Fruit fly (Drosophila melanogaster) whole organism, wandering third instar larva: Measurements from ENCODE around the gene CG34300.

Experiments
- Abd-B ChIP-seq: fragments of >200 bp; optimal IDR thresholded peaks from 2 replicates; lab custom pipeline; 2017; ENCODE audit warnings: missing biosample characterization, missing genetic modification characterization
- CG32264 ChIP-seq: fragments of 200-800 bp; sonication (Bioruptor generic); optimal IDR thresholded peaks from 2 replicates; lab custom pipeline; 2016; ENCODE audit warnings: missing biosample characterization, missing genetic modification characterization
- CG9705 ChIP-seq: fragments of 200-800 bp; sonication (Bioruptor generic); optimal IDR thresholded peaks from 2 replicates; lab custom pipeline; 2018; ENCODE audit warnings: missing biosample characterization, mild to moderate bottlenecking, missing genetic modification characterization
- CrebA ChIP-seq: fragments of 200-800 bp; sonication (Bioruptor generic); optimal IDR thresholded peaks from 2 replicates; lab custom pipeline; 2016; ENCODE audit warnings: missing biosample characterization, mild to moderate bottlenecking, missing genetic modification characterization, borderline replicate concordance
- Dfd ChIP-seq: fragments of >200 bp; optimal IDR thresholded peaks from 2 replicates; lab custom pipeline; 2017; ENCODE audit warnings: missing biosample characterization, missing genetic modification characterization
- Dif ChIP-seq: fragments of 200-275, 200-300 bp; sonication (Bioruptor generic); optimal IDR thresholded peaks from 2 replicates; lab custom pipeline; 2018; ENCODE audit warnings: missing biosample characterization, missing genetic modification characterization; ENCODE audit not compliant: partially characterized antibody
- GATAd ChIP-seq: sonication (Bioruptor generic); optimal IDR thresholded peaks from 2 replicates; lab custom pipeline; 2016; ENCODE audit warnings: missing biosample characterization, missing genetic modification characterization
- HLH106 ChIP-seq: fragments of 200-800 bp; optimal IDR thresholded peaks from 3 replicates; lab custom pipeline; 2019; ENCODE audit warnings: missing biosample characterization, mild to moderate bottlenecking, missing genetic modification characterization, moderate library complexity
- Hnf4 ChIP-seq: fragments of 200-800 bp; sonication (Bioruptor generic); optimal IDR thresholded peaks from 2 replicates; lab custom pipeline; 2016; ENCODE audit warnings: missing biosample characterization, mild to moderate bottlenecking, missing genetic modification characterization
- Hr78 ChIP-seq: fragments of >200 bp; optimal IDR thresholded peaks from 2 replicates; lab custom pipeline; 2017; ENCODE audit warnings: missing biosample characterization, missing genetic modification characterization
- Hr83 ChIP-seq: fragments of 200-300 bp; sonication (Bioruptor generic); optimal IDR thresholded peaks from 2 replicates; lab custom pipeline; 2016; ENCODE audit warnings: missing biosample characterization, mild to moderate bottlenecking, missing genetic modification characterization, moderate library complexity; ENCODE audit not compliant: poor library complexity, severe bottlenecking
- Mio ChIP-seq: sonication (Bioruptor generic); optimal IDR thresholded peaks from 2 replicates; lab custom pipeline; 2016; ENCODE audit warnings: missing biosample characterization, missing genetic modification characterization
- Myc ChIP-seq: fragments of >200 bp; optimal IDR thresholded peaks from 2 replicates; lab custom pipeline; 2017
- N ChIP-seq: fragments of >200 bp; optimal IDR thresholded peaks from 2 replicates; lab custom pipeline; 2018; ENCODE audit warnings: missing biosample characterization, missing external identifiers, missing genetic modification characterization
- OdsH ChIP-seq: fragments of 200-800 bp; sonication (Bioruptor generic); optimal IDR thresholded peaks from 2 replicates; lab custom pipeline; 2016; ENCODE audit warnings: missing biosample characterization, mild to moderate bottlenecking, missing genetic modification characterization
- Rel ChIP-seq, 2 experiments: fragments of 200-800 bp; sonication (Bioruptor generic) in 1 of 2; optimal IDR thresholded peaks; 2 replicates in 1 of 2; 3 replicates in 1 of 2; lab custom pipeline; 2016 to 2019; ENCODE audit warnings: mild to moderate bottlenecking in 2 of 2, missing biosample characterization in 2 of 2, missing genetic modification characterization in 2 of 2, moderate library complexity in 1 of 2
- Sp1 ChIP-seq: fragments of 200-800 bp; sonication (Bioruptor generic); optimal IDR thresholded peaks from 3 replicates; lab custom pipeline; 2019; ENCODE audit warnings: missing biosample characterization, mild to moderate bottlenecking, missing genetic modification characterization, moderate library complexity
- Vsx2 ChIP-seq: fragments of 200-300, 225-300 bp; sonication (Bioruptor generic); optimal IDR thresholded peaks from 2 replicates; lab custom pipeline; 2018; ENCODE audit warnings: missing biosample characterization, missing genetic modification characterization; ENCODE audit not compliant: partially characterized antibody
- br ChIP-seq: fragments of 200-800 bp; sonication (Bioruptor generic); optimal IDR thresholded peaks from 2 replicates; lab custom pipeline; 2016; ENCODE audit warnings: missing biosample characterization, missing genetic modification characterization
- brk ChIP-seq: fragments of 200-800 bp; sonication (Bioruptor generic); optimal IDR thresholded peaks from 2 replicates; lab custom pipeline; 2016; ENCODE audit warnings: missing biosample characterization, mild to moderate bottlenecking, missing genetic modification characterization
- dl ChIP-seq, 2 experiments: fragments of 175-275, 200-275 bp in 1 of 2; fragments of 200-275 bp in 1 of 2; sonication (Bioruptor generic); optimal IDR thresholded peaks; lab custom pipeline; 2018; ENCODE audit warnings: mild to moderate bottlenecking in 2 of 2, missing biosample characterization in 2 of 2, missing genetic modification characterization in 2 of 2, moderate library complexity in 2 of 2; ENCODE audit not compliant: partially characterized antibody in 2 of 2, insufficient read depth in 1 of 2
- dmrt93B ChIP-seq: fragments of 200-800 bp; sonication (Bioruptor generic); optimal IDR thresholded peaks from 2 replicates; lab custom pipeline; 2018; ENCODE audit warnings: missing biosample characterization, mild to moderate bottlenecking, missing genetic modification characterization
- dsf ChIP-seq: sonication (Bioruptor generic); optimal IDR thresholded peaks from 2 replicates; lab custom pipeline; 2016; ENCODE audit warnings: missing biosample characterization, missing genetic modification characterization, borderline replicate concordance
- ey ChIP-seq: fragments of 200-800 bp; sonication (Bioruptor generic); optimal IDR thresholded peaks from 2 replicates; lab custom pipeline; 2016; ENCODE audit warnings: missing biosample characterization, missing genetic modification characterization
- foxo ChIP-seq, 2 experiments: fragments of 200-800 bp; sonication (Bioruptor generic); optimal IDR thresholded peaks; 2 replicates in 1 of 2; 3 replicates in 1 of 2; lab custom pipeline; 2016 to 2017; ENCODE audit warnings: missing biosample characterization in 2 of 2, missing genetic modification characterization in 2 of 2
- fru ChIP-seq: fragments of 200-800 bp; sonication (Bioruptor generic); optimal IDR thresholded peaks from 3 replicates; lab custom pipeline; 2016; ENCODE audit warnings: missing biosample characterization, mild to moderate bottlenecking, missing genetic modification characterization
- h ChIP-seq: fragments of 200-800 bp; sonication (Bioruptor generic); optimal IDR thresholded peaks from 3 replicates; lab custom pipeline; 2016; ENCODE audit warnings: missing biosample characterization, mild to moderate bottlenecking, missing genetic modification characterization
- jim ChIP-seq: fragments of 175-275, 200-325 bp; sonication (Bioruptor generic); optimal IDR thresholded peaks from 2 replicates; lab custom pipeline; 2016; ENCODE audit warnings: missing biosample characterization, mild to moderate bottlenecking, missing genetic modification characterization
- lola ChIP-seq: fragments of >200 bp; optimal IDR thresholded peaks from 2 replicates; lab custom pipeline; 2017; ENCODE audit warnings: missing biosample characterization, missing genetic modification characterization
- pan ChIP-seq: fragments of >200 bp; optimal IDR thresholded peaks from 2 replicates; lab custom pipeline; 2017
- psq ChIP-seq: fragments of 200-800 bp; sonication (Bioruptor generic); optimal IDR thresholded peaks from 3 replicates; lab custom pipeline; 2017; ENCODE audit warnings: missing biosample characterization, mild to moderate bottlenecking, missing genetic modification characterization, moderate library complexity
- rgr ChIP-seq: fragments of 200-800 bp; sonication (Bioruptor generic); optimal IDR thresholded peaks from 3 replicates; lab custom pipeline; 2016; ENCODE audit warnings: missing biosample characterization, mild to moderate bottlenecking, missing genetic modification characterization
- sage ChIP-seq: fragments of 200-800 bp; sonication (Bioruptor generic); optimal IDR thresholded peaks from 2 replicates; lab custom pipeline; 2016; ENCODE audit warnings: missing biosample characterization, mild to moderate bottlenecking, missing genetic modification characterization
- tai ChIP-seq: sonication (Bioruptor generic); optimal IDR thresholded peaks from 2 replicates; lab custom pipeline; 2016; ENCODE audit warnings: missing biosample characterization, missing genetic modification characterization
- usp ChIP-seq: fragments of >200 bp; optimal IDR thresholded peaks from 2 replicates; lab custom pipeline; 2017; ENCODE audit warnings: missing biosample characterization, missing genetic modification characterization
- woc ChIP-seq: sonication (Bioruptor generic); optimal IDR thresholded peaks from 2 replicates; lab custom pipeline; 2016; ENCODE audit warnings: missing biosample characterization, mild to moderate bottlenecking, missing genetic modification characterization

Gene CG34300

dm6 chr3R:30295022-30295421, 11.4 kb downstream of the CG34300 start:
- peak; percentile 3 for TF ChIP-seq rgr
- no peak for TF ChIP-seq Hnf4 (GFP tag; lab: Kevin White, UChicago)
- TF ChIP-seq Hr78 (GFP tag; lab: Kevin White, UChicago) = no peak
- TF ChIP-seq h = no peak
- no peak for TF ChIP-seq Mio (GFP tag; lab: Kevin White, UChicago)
- TF ChIP-seq Rel (GFP tag; optimal IDR thresholded peaks at IDR 0.05; lab: Kevin White, UChicago) = no peak
- no peak for TF ChIP-seq Rel (tag; optimal IDR thresholded peaks at IDR 0.05; lab: Kevin White, UChicago)
- no peak for TF ChIP-seq Dfd (GFP tag; lab: Kevin White, UChicago)
- no peak for TF ChIP-seq jim (GFP tag; lab: Kevin White, UChicago)
- no peak for TF ChIP-seq dsf (GFP tag; lab: Kevin White, UChicago)
- no peak for TF ChIP-seq sage (GFP tag; lab: Kevin White, UChicago)
- no peak for TF ChIP-seq lola (GFP tag; lab: Kevin White, UChicago)
- peak; percentile 27 for TF ChIP-seq OdsH (GFP tag; lab: Kevin White, UChicago)
- TF ChIP-seq N = no peak
- TF ChIP-seq CG32264 (GFP tag; lab: Kevin White, UChicago) = no peak
- TF ChIP-seq HLH106 = peak; percentile 6
- TF ChIP-seq Dif (GFP tag; lab: Kevin White, UChicago) = no peak
- TF ChIP-seq br = no peak
- no peak for TF ChIP-seq ey (GFP tag; lab: Kevin White, UChicago)
- no peak for TF ChIP-seq woc (GFP tag; lab: Kevin White, UChicago)
- no peak for TF ChIP-seq Hr83 (GFP tag; lab: Kevin White, UChicago)
- TF ChIP-seq fru (GFP tag; lab: Kevin White, UChicago) = peak; percentile 24
- no peak for TF ChIP-seq Myc
- TF ChIP-seq Vsx2 = no peak
- no peak for TF ChIP-seq tai (GFP tag; lab: Kevin White, UChicago)
- no peak for TF ChIP-seq brk (GFP tag; lab: Kevin White, UChicago)
- no peak for TF ChIP-seq usp
- no peak for TF ChIP-seq pan (lab: Kevin White, UChicago)
- TF ChIP-seq foxo (GFP tag; optimal IDR thresholded peaks at IDR 0.05; lab: Kevin White, UChicago) = no peak
- no peak for TF ChIP-seq CG9705 (GFP tag; lab: Kevin White, UChicago)
- peak; percentile 10 for TF ChIP-seq Sp1 (GFP tag; lab: Kevin White, UChicago)
- no peak for TF ChIP-seq dmrt93B (GFP tag; lab: Kevin White, UChicago)
- no peak for TF ChIP-seq Abd-B (GFP tag; lab: Kevin White, UChicago)
- TF ChIP-seq GATAd (GFP tag; lab: Kevin White, UChicago) = no peak
- TF ChIP-seq psq (GFP tag; lab: Kevin White, UChicago) = peak; percentile 77
- no peak for TF ChIP-seq dl (GFP tag; optimal IDR thresholded peaks at IDR 0.05; lab: Kevin White, UChicago; ENCODE audit: insufficient read depth in 1 of 2, partially characterized antibody in 2 of 2)
- TF ChIP-seq CrebA (GFP tag; lab: Kevin White, UChicago) = no peak

- TF ChIP-seq Vsx2 = no peak
- TF ChIP-seq Mio (GFP tag; lab: Kevin White, UChicago) = no peak
- TF ChIP-seq CG9705 (GFP tag; lab: Kevin White, UChicago) = no peak
Observed at dm6 chr3R:30294603-30295002, 11.8 kb downstream of the CG34300 start.

- TF ChIP-seq fru (GFP tag; lab: Kevin White, UChicago) = peak; percentile 56
- TF ChIP-seq Dfd (GFP tag; lab: Kevin White, UChicago) = peak; percentile 15
- TF ChIP-seq br = no peak
- TF ChIP-seq dmrt93B (GFP tag; lab: Kevin White, UChicago) = peak; percentile 30
- TF ChIP-seq brk (GFP tag; lab: Kevin White, UChicago) = peak; percentile 14
- no peak for TF ChIP-seq CG9705 (GFP tag; lab: Kevin White, UChicago)
- no peak for TF ChIP-seq lola (GFP tag; lab: Kevin White, UChicago)
- TF ChIP-seq Sp1 (GFP tag; lab: Kevin White, UChicago) = peak; percentile 24
- no peak for TF ChIP-seq usp
- TF ChIP-seq HLH106 = peak; percentile 0
- TF ChIP-seq h = peak; percentile 16
- peak in 1 of 2 experiments; percentile 43 for TF ChIP-seq foxo (GFP tag; optimal IDR thresholded peaks at IDR 0.05; lab: Kevin White, UChicago)
- TF ChIP-seq OdsH (GFP tag; lab: Kevin White, UChicago) = peak; percentile 19
- TF ChIP-seq psq (GFP tag; lab: Kevin White, UChicago) = peak; percentile 38
- no peak for TF ChIP-seq ey (GFP tag; lab: Kevin White, UChicago)
- peak; percentile 35 for TF ChIP-seq rgr
Observed at dm6 chr3R:30293478-30294122, 12.8 kb downstream of the CG34300 start.
